Fruit fly (Drosophila melanogaster) whole organism, prepupa: ENCODE results near the gene CG46427.

ENCODE experiments used
- Blimp-1 ChIP-seq: fragments of 200-800 bp; sonication (Bioruptor generic); optimal IDR thresholded peaks from 3 replicates; lab custom pipeline; 2017; ENCODE audit warnings: missing biosample characterization, missing genetic modification characterization, mild to moderate bottlenecking, moderate library complexity, missing genetic modification reagents
- CG10631 ChIP-seq: fragments of 200-800 bp; sonication (Bioruptor generic); optimal IDR thresholded peaks from 2 replicates; lab custom pipeline; 2016; ENCODE audit warnings: missing biosample characterization, missing genetic modification characterization
- CG10669 ChIP-seq: fragments of 200-800 bp; sonication (Bioruptor generic); optimal IDR thresholded peaks from 3 replicates; lab custom pipeline; 2018; ENCODE audit warnings: missing biosample characterization, mild to moderate bottlenecking, missing genetic modification characterization, moderate library complexity
- CG11762 ChIP-seq: fragments of 200-800 bp; sonication (Bioruptor generic); optimal IDR thresholded peaks from 3 replicates; lab custom pipeline; 2016; ENCODE audit warnings: missing biosample characterization, missing genetic modification characterization; ENCODE audit not compliant: insufficient read depth
- CG11902 ChIP-seq: fragments of 200-800 bp; sonication (Bioruptor generic); optimal IDR thresholded peaks from 3 replicates; lab custom pipeline; 2016; ENCODE audit warnings: missing biosample characterization, missing genetic modification characterization
- CG1621 ChIP-seq: fragments of 200-800 bp; sonication (Bioruptor generic); optimal IDR thresholded peaks from 3 replicates; lab custom pipeline; 2018; ENCODE audit warnings: missing biosample characterization, mild to moderate bottlenecking, missing genetic modification characterization
- CG16779 ChIP-seq: fragments of 200-800 bp; sonication (Bioruptor generic); optimal IDR thresholded peaks from 3 replicates; lab custom pipeline; 2017; ENCODE audit warnings: missing biosample characterization, mild to moderate bottlenecking, missing genetic modification characterization
- CG3032 ChIP-seq: fragments of 200-800 bp; optimal IDR thresholded peaks from 2 replicates; lab custom pipeline; 2019; ENCODE audit warnings: missing biosample characterization, mild to moderate bottlenecking, missing genetic modification characterization, moderate library complexity
- CG34406 ChIP-seq: fragments of 200-800 bp; sonication (Bioruptor generic); optimal IDR thresholded peaks from 3 replicates; lab custom pipeline; 2016; ENCODE audit warnings: missing biosample characterization, missing genetic modification characterization
- CG3919 ChIP-seq: fragments of 200-800 bp; sonication (Bioruptor generic); optimal IDR thresholded peaks from 3 replicates; lab custom pipeline; 2016; ENCODE audit warnings: missing biosample characterization, missing genetic modification characterization
- CG4318 ChIP-seq: fragments of 200-800 bp; sonication (Bioruptor generic); optimal IDR thresholded peaks from 3 replicates; lab custom pipeline; 2017; ENCODE audit warnings: missing biosample characterization, mild to moderate bottlenecking, missing genetic modification characterization
- CG6163 ChIP-seq: fragments of 200-800 bp; sonication (Bioruptor generic); IDR thresholded peaks from 3 replicates; pipeline ENCODE4 v1.3.6; 2022; ENCODE audit warnings: missing biosample characterization, missing genetic modification characterization
- CG6792 ChIP-seq: fragments of 200-800 bp; sonication (Bioruptor generic); optimal IDR thresholded peaks from 3 replicates; lab custom pipeline; 2016; ENCODE audit warnings: missing biosample characterization, missing genetic modification characterization
- CG6808 ChIP-seq: fragments of 200-800 bp; sonication (Bioruptor generic); optimal IDR thresholded peaks from 3 replicates; lab custom pipeline; 2017; ENCODE audit warnings: missing biosample characterization, missing genetic modification characterization, mild to moderate bottlenecking, moderate library complexity, missing genetic modification reagents
- CG8119 ChIP-seq: fragments of 200-800 bp; sonication (Bioruptor generic); IDR thresholded peaks from 3 replicates; pipeline ENCODE4 v1.3.6; 2022; ENCODE audit warnings: missing biosample characterization, missing genetic modification characterization
- CG8319 ChIP-seq: fragments of 200-800 bp; sonication (Bioruptor generic); optimal IDR thresholded peaks from 3 replicates; lab custom pipeline; 2016; ENCODE audit warnings: missing biosample characterization, missing genetic modification characterization
- CG8632 ChIP-seq: fragments of 200-800 bp; sonication (Bioruptor generic); optimal IDR thresholded peaks from 3 replicates; lab custom pipeline; 2016; ENCODE audit warnings: missing biosample characterization, missing genetic modification characterization
- Eip75B ChIP-seq: fragments of 200-800 bp; sonication (Bioruptor generic); optimal IDR thresholded peaks from 3 replicates; lab custom pipeline; 2016; ENCODE audit warnings: missing biosample characterization, missing genetic modification characterization
- Eip78C ChIP-seq: fragments of 200-800 bp; sonication (Bioruptor generic); peaks from one replicate; lab custom pipeline; 2016; ENCODE audit warnings: missing biosample characterization, missing genetic modification characterization
- Eip93F ChIP-seq: fragments of 200-800 bp; sonication (Bioruptor generic); optimal IDR thresholded peaks from 2 replicates; lab custom pipeline; 2016; ENCODE audit warnings: missing biosample characterization, mild to moderate bottlenecking, missing genetic modification characterization
- Ets21C ChIP-seq: fragments of 200-800 bp; sonication (Bioruptor generic); optimal IDR thresholded peaks from 3 replicates; lab custom pipeline; 2016; ENCODE audit warnings: missing biosample characterization, missing genetic modification characterization
- Ets96B ChIP-seq: fragments of 200-800 bp; optimal IDR thresholded peaks from 2 replicates; lab custom pipeline; 2019; ENCODE audit warnings: missing biosample characterization, mild to moderate bottlenecking, missing genetic modification characterization, moderate library complexity
- Hr38 ChIP-seq: sonication (Bioruptor generic); optimal IDR thresholded peaks from 2 replicates; lab custom pipeline; 2016; ENCODE audit warnings: missing biosample characterization, missing genetic modification characterization
- Hr39 ChIP-seq: fragments of 200-800 bp; sonication (Bioruptor generic); optimal IDR thresholded peaks from 2 replicates; lab custom pipeline; 2016; ENCODE audit warnings: missing biosample characterization, missing genetic modification characterization
- Hr4 ChIP-seq: fragments of 200-800 bp; sonication (Bioruptor generic); optimal IDR thresholded peaks from 3 replicates; lab custom pipeline; 2016; ENCODE audit warnings: missing biosample characterization, missing genetic modification characterization
- Lpt ChIP-seq: fragments of 200-800 bp; sonication (Bioruptor generic); optimal IDR thresholded peaks from 3 replicates; lab custom pipeline; 2016; ENCODE audit warnings: missing biosample characterization, missing genetic modification characterization
- OdsH ChIP-seq: fragments of 200-800 bp; sonication (Bioruptor generic); optimal IDR thresholded peaks from 3 replicates; lab custom pipeline; 2016; ENCODE audit warnings: missing biosample characterization, missing genetic modification characterization
- Smox ChIP-seq: fragments of 200-800 bp; sonication (Bioruptor generic); optimal IDR thresholded peaks from 3 replicates; lab custom pipeline; 2016; ENCODE audit warnings: missing biosample characterization, missing genetic modification characterization
- Sox102F ChIP-seq: fragments of 200-800 bp; sonication (Bioruptor generic); optimal IDR thresholded peaks from 2 replicates; lab custom pipeline; 2016; ENCODE audit warnings: missing biosample characterization, mild to moderate bottlenecking, missing genetic modification characterization
- Sox14 ChIP-seq: fragments of 200-800 bp; sonication (Bioruptor generic); optimal IDR thresholded peaks from 3 replicates; lab custom pipeline; 2016; ENCODE audit warnings: missing biosample characterization, missing genetic modification characterization
- Sox15 ChIP-seq: fragments of 200-800 bp; sonication (Bioruptor generic); optimal IDR thresholded peaks from 3 replicates; lab custom pipeline; 2016; ENCODE audit warnings: missing biosample characterization, missing genetic modification characterization
- achi ChIP-seq: fragments of 200-800 bp; sonication (Bioruptor generic); optimal IDR thresholded peaks from 3 replicates; lab custom pipeline; 2016; ENCODE audit warnings: missing biosample characterization, missing genetic modification characterization
- cyc ChIP-seq: fragments of 200-800 bp; sonication (Bioruptor generic); optimal IDR thresholded peaks from 3 replicates; lab custom pipeline; 2016; ENCODE audit warnings: missing biosample characterization, missing genetic modification characterization
- dac ChIP-seq: fragments of 200-800 bp; sonication (Bioruptor generic); optimal IDR thresholded peaks from 2 replicates; lab custom pipeline; 2017; ENCODE audit warnings: missing biosample characterization, mild to moderate bottlenecking, missing genetic modification characterization
- dsx ChIP-seq: fragments of 200-800 bp; optimal IDR thresholded peaks from 3 replicates; lab custom pipeline; 2019; ENCODE audit warnings: missing biosample characterization, mild to moderate bottlenecking, missing genetic modification characterization, moderate library complexity; ENCODE audit not compliant: poor library complexity, severe bottlenecking
- eg ChIP-seq: fragments of 200-800 bp; sonication (Bioruptor generic); IDR thresholded peaks from 3 replicates; pipeline ENCODE4 v1.3.6; 2022; ENCODE audit warnings: missing biosample characterization, missing genetic modification characterization
- esn ChIP-seq: fragments of 200-800 bp; sonication (Bioruptor generic); optimal IDR thresholded peaks from 2 replicates; lab custom pipeline; 2016; ENCODE audit warnings: missing biosample characterization, mild to moderate bottlenecking, missing genetic modification characterization, moderate library complexity
- fd59A ChIP-seq: fragments of 200-800 bp; sonication (Bioruptor generic); optimal IDR thresholded peaks from 2 replicates; lab custom pipeline; 2017; ENCODE audit warnings: missing biosample characterization, mild to moderate bottlenecking, missing genetic modification characterization, missing genetic modification reagents
- fd85E ChIP-seq: fragments of 200-800 bp; sonication (Bioruptor generic); optimal IDR thresholded peaks from 3 replicates; lab custom pipeline; 2016; ENCODE audit warnings: missing biosample characterization, missing genetic modification characterization
- fkh ChIP-seq: fragments of 200-800 bp; sonication (Bioruptor generic); optimal IDR thresholded peaks from 3 replicates; lab custom pipeline; 2017; ENCODE audit warnings: missing biosample characterization, mild to moderate bottlenecking, missing genetic modification characterization, moderate library complexity
- lz ChIP-seq: fragments of 200-800 bp; sonication (Bioruptor generic); optimal IDR thresholded peaks from 3 replicates; lab custom pipeline; 2016; ENCODE audit warnings: missing biosample characterization, missing genetic modification characterization
- net ChIP-seq: fragments of 200-800 bp; sonication (Bioruptor generic); optimal IDR thresholded peaks from 3 replicates; lab custom pipeline; 2016; ENCODE audit warnings: missing biosample characterization, missing genetic modification characterization
- salr ChIP-seq, 2 experiments: fragments of 200-800 bp; sonication (Bioruptor generic); optimal IDR thresholded peaks; 3 replicates each; lab custom pipeline; 2016 to 2018; ENCODE audit warnings: missing biosample characterization in 2 of 2, missing genetic modification characterization in 2 of 2, mild to moderate bottlenecking in 1 of 2
- spab ChIP-seq: fragments of 200-800 bp; sonication (Bioruptor generic); optimal IDR thresholded peaks from 2 replicates; lab custom pipeline; 2017; ENCODE audit warnings: missing biosample characterization, mild to moderate bottlenecking, missing genetic modification characterization, missing genetic modification reagents
- ss ChIP-seq, 2 experiments: fragments of 200-800 bp; sonication (Bioruptor generic); optimal IDR thresholded peaks; 2 replicates in 1 of 2; 3 replicates in 1 of 2; lab custom pipeline; 2017 to 2018; ENCODE audit warnings: mild to moderate bottlenecking in 2 of 2, missing biosample characterization in 2 of 2, missing genetic modification characterization in 2 of 2, moderate library complexity in 1 of 2
- svp ChIP-seq: fragments of 200-800 bp; sonication (Bioruptor generic); peaks from one replicate; lab custom pipeline; 2016; ENCODE audit warnings: missing biosample characterization, missing genetic modification characterization
- topi ChIP-seq: fragments of 200-800 bp; sonication (Bioruptor generic); optimal IDR thresholded peaks from 3 replicates; lab custom pipeline; 2016; ENCODE audit warnings: missing biosample characterization, missing genetic modification characterization
- vri ChIP-seq: fragments of 200-800 bp; sonication (Bioruptor generic); optimal IDR thresholded peaks from 3 replicates; lab custom pipeline; 2016; ENCODE audit warnings: missing biosample characterization, mild to moderate bottlenecking, missing genetic modification characterization

Gene CG46427

dm6 chr3R:12433764-12434163 is 5.2 kb downstream of the CG46427 start, which contains the start of the genes Aos1 and Srlp:
TSS of gene Aos1 (minus strand) at chr3R:12433822.
TSS of gene Srlp (plus strand) at chr3R:12434098.
- TF ChIP-seq CG8632 (GFP tag; lab: Kevin White, UChicago) (no peak), fd59A (GFP tag; lab: Kevin White, UChicago) (no peak), CG6808 (GFP tag; lab: Kevin White, UChicago) (no peak), topi (GFP tag; lab: Kevin White, UChicago) (peak; percentile 14), CG16779 (no peak), spab (no peak), CG3919 (GFP tag; lab: Kevin White, UChicago) (no peak), CG10669 (GFP tag; lab: Kevin White, UChicago) (no peak), CG8119 (GFP tag; lab: Robert Waterston, UW) (no peak), Ets21C (GFP tag; lab: Kevin White, UChicago) (no peak), CG6792 (GFP tag; lab: Kevin White, UChicago) (no peak), fd85E (GFP tag; lab: Kevin White, UChicago) (no peak), dsx (peak; percentile 45), Lpt (GFP tag; lab: Kevin White, UChicago) (peak; percentile 14), Smox (GFP tag; lab: Kevin White, UChicago) (no peak), cyc (GFP tag; lab: Kevin White, UChicago) (no peak), Hr4 (no peak), lz (peak; percentile 2), dac (GFP tag; lab: Kevin White, UChicago) (no peak), CG1621 (tag; lab: Kevin White, UChicago) (no peak), vri (GFP tag; lab: Kevin White, UChicago) (no peak), Eip75B (GFP tag; lab: Kevin White, UChicago) (no peak), Eip78C (GFP tag; lab: Kevin White, UChicago) (peak; percentile 47), Ets96B (peak; percentile 35), CG3032 (peak; percentile 70), CG11762 (GFP tag; lab: Kevin White, UChicago) (no peak), salr (GFP tag; optimal IDR thresholded peaks at IDR 0.05; lab: Kevin White, UChicago) (no peak), net (no peak), ss (GFP tag; optimal IDR thresholded peaks at IDR 0.05; lab: Kevin White, UChicago) (no peak), achi (GFP tag; lab: Kevin White, UChicago) (no peak), esn (GFP tag; lab: Kevin White, UChicago) (peak; percentile 43), svp (GFP tag; lab: Kevin White, UChicago) (no peak), fkh (GFP tag; lab: Kevin White, UChicago) (no peak), CG8319 (GFP tag; lab: Kevin White, UChicago) (peak; percentile 10), CG4318 (GFP tag; lab: Kevin White, UChicago) (no peak), Sox14 (GFP tag; lab: Kevin White, UChicago) (peak; percentile 52), OdsH (GFP tag; lab: Kevin White, UChicago) (no peak), Hr39 (GFP tag; lab: Kevin White, UChicago) (no peak), Hr38 (GFP tag; lab: Kevin White, UChicago) (no peak)

dm6 chr3R:12431030-12431489 is 7.9 kb downstream of the CG46427 start, which contains the start of gene Prosalpha2:
TSS of gene Prosalpha2 (plus strand) at chr3R:12431321.
- TF ChIP-seq net (no peak), Hr38 (GFP tag; lab: Kevin White, UChicago) (no peak), achi (GFP tag; lab: Kevin White, UChicago) (no peak), salr (GFP tag; optimal IDR thresholded peaks at IDR 0.05; lab: Kevin White, UChicago) (no peak), Ets96B (peak; percentile 33), Ets21C (GFP tag; lab: Kevin White, UChicago) (no peak), CG34406 (GFP tag; lab: Kevin White, UChicago) (peak; percentile 16), CG10631 (GFP tag; lab: Kevin White, UChicago) (no peak), Sox14 (GFP tag; lab: Kevin White, UChicago) (peak; percentile 48), lz (peak; percentile 22), Sox102F (GFP tag; lab: Kevin White, UChicago) (no peak), Sox15 (GFP tag; lab: Kevin White, UChicago) (no peak), Hr4 (no peak), CG8119 (GFP tag; lab: Robert Waterston, UW) (no peak), dac (GFP tag; lab: Kevin White, UChicago) (no peak), CG6163 (GFP tag; lab: Robert Waterston, UW) (peak; percentile 40; the same call in 1 of the 3 replicates), Eip93F (GFP tag; lab: Kevin White, UChicago) (no peak), eg (GFP tag; lab: Robert Waterston, UW) (no peak; the same call in 2 of the 3 replicates), ss (GFP tag; optimal IDR thresholded peaks at IDR 0.05; lab: Kevin White, UChicago) (no peak), esn (GFP tag; lab: Kevin White, UChicago) (peak; percentile 22), cyc (GFP tag; lab: Kevin White, UChicago) (peak; percentile 23), Blimp-1 (GFP tag; lab: Kevin White, UChicago) (no peak), spab (no peak), OdsH (GFP tag; lab: Kevin White, UChicago) (no peak), Eip75B (GFP tag; lab: Kevin White, UChicago) (no peak), vri (GFP tag; lab: Kevin White, UChicago) (no peak), CG11902 (GFP tag; lab: Kevin White, UChicago) (no peak), CG6808 (GFP tag; lab: Kevin White, UChicago) (no peak)
